Fruit fly (Drosophila melanogaster) whole organism, embryonic: Measurements from ENCODE around the gene Eip63F-1.

Experiments
- Abd-B ChIP-seq: fragments of 200-800 bp; sonication (Bioruptor generic); optimal IDR thresholded peaks from 2 replicates; lab custom pipeline; 2018; ENCODE audit warnings: missing biosample characterization, mild to moderate bottlenecking, missing genetic modification characterization, moderate library complexity
- Bdp1 ChIP-seq: fragments of 200-800 bp; sonication (Bioruptor generic); optimal IDR thresholded peaks from 3 replicates; lab custom pipeline; 2016; ENCODE audit warnings: missing biosample characterization, missing genetic modification characterization
- CG10209 ChIP-seq: fragments of 200-800 bp; sonication (Bioruptor generic); optimal IDR thresholded peaks from 3 replicates; lab custom pipeline; 2017; ENCODE audit warnings: missing biosample characterization, mild to moderate bottlenecking, missing genetic modification characterization, missing genetic modification reagents
- CG10267 ChIP-seq: fragments of 200-800 bp; sonication (Bioruptor generic); optimal IDR thresholded peaks from 2 replicates; lab custom pipeline; 2018; ENCODE audit warnings: missing biosample characterization, mild to moderate bottlenecking, missing genetic modification characterization, moderate library complexity
- CG10565 ChIP-seq: fragments of 200-800 bp; sonication (Bioruptor generic); optimal IDR thresholded peaks from 3 replicates; lab custom pipeline; 2016; ENCODE audit warnings: missing biosample characterization, mild to moderate bottlenecking, missing genetic modification characterization
- CG11504 ChIP-seq: fragments of 200-800 bp; sonication (Bioruptor generic); optimal IDR thresholded peaks from 3 replicates; lab custom pipeline; 2019; ENCODE audit warnings: missing biosample characterization, mild to moderate bottlenecking, missing genetic modification characterization, moderate library complexity
- CG14965 ChIP-seq: fragments of 200-800 bp; sonication (Bioruptor generic); optimal IDR thresholded peaks from 2 replicates; lab custom pipeline; 2016; ENCODE audit warnings: missing biosample characterization, missing genetic modification characterization, borderline replicate concordance
- CG1529 ChIP-seq: fragments of 200-800 bp; sonication (Bioruptor generic); optimal IDR thresholded peaks from 3 replicates; lab custom pipeline; 2018; ENCODE audit warnings: missing biosample characterization, missing genetic modification characterization
- CG15696 ChIP-seq: fragments of 200-800 bp; sonication (Bioruptor generic); optimal IDR thresholded peaks from 2 replicates; lab custom pipeline; 2019; ENCODE audit warnings: missing biosample characterization, mild to moderate bottlenecking, missing genetic modification characterization, moderate library complexity
- CG16863 ChIP-seq: fragments of 200-800 bp; sonication (Bioruptor generic); optimal IDR thresholded peaks from 3 replicates; lab custom pipeline; 2016; ENCODE audit warnings: missing biosample characterization, missing genetic modification characterization
- CG17385 ChIP-seq: fragments of 200-800 bp; sonication (Bioruptor generic); optimal IDR thresholded peaks from 3 replicates; lab custom pipeline; 2018; ENCODE audit warnings: missing biosample characterization, mild to moderate bottlenecking, missing genetic modification characterization
- CG2120 ChIP-seq: fragments of 200-800 bp; sonication (Bioruptor generic); optimal IDR thresholded peaks from 3 replicates; lab custom pipeline; 2016; ENCODE audit warnings: missing biosample characterization, missing genetic modification characterization
- CG2129 ChIP-seq: fragments of 200-800 bp; sonication (Bioruptor generic); IDR thresholded peaks from 2 replicates; pipeline ENCODE4 v1.3.6; 2022; ENCODE audit warnings: missing biosample characterization, missing genetic modification characterization; ENCODE audit not compliant: partially characterized antibody
- CG2875 ChIP-seq: fragments of 200-800 bp; sonication (Bioruptor generic); optimal IDR thresholded peaks from 2 replicates; lab custom pipeline; 2017; ENCODE audit warnings: missing biosample characterization, mild to moderate bottlenecking, missing genetic modification characterization, missing genetic modification reagents
- CG30403 ChIP-seq: fragments of 200-800 bp; sonication (Bioruptor generic); optimal IDR thresholded peaks from 3 replicates; lab custom pipeline; 2016; ENCODE audit warnings: missing biosample characterization, missing genetic modification characterization
- CG31441 ChIP-seq: fragments of 200-800 bp; sonication (Bioruptor generic); IDR thresholded peaks from 2 replicates; pipeline ENCODE4 v1.3.6; 2022; ENCODE audit warnings: missing biosample characterization, missing genetic modification characterization
- CG3407 ChIP-seq: fragments of 200-800 bp; sonication (Bioruptor generic); optimal IDR thresholded peaks from 2 replicates; lab custom pipeline; 2018; ENCODE audit warnings: missing biosample characterization, mild to moderate bottlenecking, missing genetic modification characterization
- CG34422 ChIP-seq: fragments of 200-800 bp; sonication (Bioruptor generic); IDR thresholded peaks from 3 replicates; pipeline ENCODE4 v1.3.6; 2022; ENCODE audit warnings: missing biosample characterization, missing genetic modification characterization
- CG4282 ChIP-seq: fragments of 200-800 bp; sonication (Bioruptor generic); optimal IDR thresholded peaks from 2 replicates; lab custom pipeline; 2016; ENCODE audit warnings: missing biosample characterization, missing genetic modification characterization
- CG4707 ChIP-seq: fragments of 200-800 bp; sonication (Bioruptor generic); optimal IDR thresholded peaks from 2 replicates; lab custom pipeline; 2018; ENCODE audit warnings: missing biosample characterization, mild to moderate bottlenecking, missing genetic modification characterization, moderate library complexity
- CG5180 ChIP-seq: fragments of 200-800 bp; sonication (Bioruptor generic); optimal IDR thresholded peaks from 3 replicates; lab custom pipeline; 2017; ENCODE audit warnings: missing biosample characterization, missing genetic modification characterization, mild to moderate bottlenecking, moderate library complexity, missing genetic modification reagents
- CG6254 ChIP-seq: fragments of 200-800 bp; sonication (Bioruptor generic); optimal IDR thresholded peaks from 3 replicates; lab custom pipeline; 2017; ENCODE audit warnings: mild to moderate bottlenecking, missing biosample characterization, missing genetic modification reagents, missing genetic modification characterization
- CG6791 ChIP-seq: fragments of 200-800 bp; sonication (Bioruptor generic); IDR thresholded peaks from 3 replicates; pipeline ENCODE4 v1.3.6; 2022; ENCODE audit warnings: missing biosample characterization, missing genetic modification characterization; ENCODE audit not compliant: partially characterized antibody
- CG8359 ChIP-seq: fragments of 200-800 bp; sonication (Bioruptor generic); optimal IDR thresholded peaks from 2 replicates; lab custom pipeline; 2017; ENCODE audit warnings: missing biosample characterization, mild to moderate bottlenecking, missing genetic modification characterization, borderline replicate concordance
- CG9797 ChIP-seq: fragments of 200-800 bp; sonication (Bioruptor generic); optimal IDR thresholded peaks from 3 replicates; lab custom pipeline; 2018; ENCODE audit warnings: missing biosample characterization, mild to moderate bottlenecking, missing genetic modification characterization
- Chrac-16 ChIP-seq: fragments of 200-800 bp; sonication (Bioruptor generic); optimal IDR thresholded peaks from 3 replicates; lab custom pipeline; 2016; ENCODE audit warnings: missing biosample characterization, missing genetic modification characterization
- CoRest ChIP-seq: fragments of 200-800 bp; sonication (Bioruptor generic); optimal IDR thresholded peaks from 3 replicates; lab custom pipeline; 2018; ENCODE audit warnings: missing biosample characterization, mild to moderate bottlenecking, missing genetic modification characterization, moderate library complexity
- D19A ChIP-seq: fragments of 200-800 bp; optimal IDR thresholded peaks from 3 replicates; lab custom pipeline; 2019; ENCODE audit warnings: missing biosample characterization, mild to moderate bottlenecking, missing genetic modification characterization, moderate library complexity
- HHEX ChIP-seq: fragments of 200-800 bp; sonication (Bioruptor generic); optimal IDR thresholded peaks from 3 replicates; lab custom pipeline; 2017; ENCODE audit warnings: missing biosample characterization, mild to moderate bottlenecking, missing genetic modification characterization, missing genetic modification reagents
- Lhr ChIP-seq: fragments of 200-800 bp; sonication (Bioruptor generic); optimal IDR thresholded peaks from 3 replicates; lab custom pipeline; 2017; ENCODE audit warnings: mild to moderate bottlenecking, missing biosample characterization, missing genetic modification reagents, missing genetic modification characterization
- NC2β ChIP-seq: fragments of 200-800 bp; sonication (Bioruptor generic); optimal IDR thresholded peaks from 2 replicates; lab custom pipeline; 2016; ENCODE audit warnings: missing biosample characterization, missing genetic modification characterization
- Oli ChIP-seq: fragments of 200-800 bp; sonication (Bioruptor generic); optimal IDR thresholded peaks from 2 replicates; lab custom pipeline; 2018; ENCODE audit warnings: missing biosample characterization, mild to moderate bottlenecking, missing genetic modification characterization, moderate library complexity
- Ssrp ChIP-seq: fragments of 200-800 bp; sonication (Bioruptor generic); optimal IDR thresholded peaks from 2 replicates; lab custom pipeline; 2018; ENCODE audit warnings: missing biosample characterization, mild to moderate bottlenecking, missing genetic modification characterization, moderate library complexity
- Usf ChIP-seq: fragments of 200-800 bp; sonication (Bioruptor generic); optimal IDR thresholded peaks from 2 replicates; lab custom pipeline; 2017; ENCODE audit warnings: missing genotype, missing biosample characterization, missing genetic modification characterization
- Xbp1 ChIP-seq: fragments of 200-800 bp; sonication (Bioruptor generic); optimal IDR thresholded peaks from 3 replicates; lab custom pipeline; 2016; ENCODE audit warnings: missing biosample characterization, mild to moderate bottlenecking, missing genetic modification characterization
- abd-A ChIP-seq: fragments of 200-800 bp; sonication (Bioruptor generic); optimal IDR thresholded peaks from 3 replicates; lab custom pipeline; 2019; ENCODE audit warnings: missing biosample characterization, mild to moderate bottlenecking, missing genetic modification characterization, moderate library complexity
- al ChIP-seq: fragments of 200-800 bp; sonication (Bioruptor generic); IDR thresholded peaks from 2 replicates; pipeline ENCODE4 v1.3.6; 2022; ENCODE audit warnings: missing biosample characterization, missing genetic modification characterization
- ci ChIP-seq: fragments of 200-800 bp; sonication (Bioruptor generic); IDR thresholded peaks from 3 replicates; pipeline ENCODE4 v1.3.6; 2022; ENCODE audit warnings: missing biosample characterization, missing genetic modification characterization
- dpn ChIP-seq, 2 experiments: fragments of 200-800 bp; sonication (Bioruptor generic); optimal IDR thresholded peaks; 3 replicates each; lab custom pipeline; 2016; ENCODE audit warnings: missing biosample characterization in 2 of 2, missing genetic modification characterization in 2 of 2
- en ChIP-seq: fragments of 200-800 bp; sonication (Bioruptor generic); optimal IDR thresholded peaks from 2 replicates; lab custom pipeline; 2016; ENCODE audit warnings: missing biosample characterization, missing genetic modification characterization
- gcm ChIP-seq: fragments of 200-800 bp; sonication (Bioruptor generic); optimal IDR thresholded peaks from 2 replicates; lab custom pipeline; 2019; ENCODE audit warnings: missing biosample characterization, mild to moderate bottlenecking, missing genetic modification characterization, moderate library complexity
- grau ChIP-seq: fragments of 200-800 bp; optimal IDR thresholded peaks from 3 replicates; lab custom pipeline; 2019; ENCODE audit warnings: missing biosample characterization, mild to moderate bottlenecking, missing genetic modification characterization, moderate library complexity
- gsb-n ChIP-seq: fragments of 200-800 bp; sonication (Bioruptor generic); optimal IDR thresholded peaks from 3 replicates; lab custom pipeline; 2018; ENCODE audit warnings: missing biosample characterization, mild to moderate bottlenecking, missing genetic modification characterization
- peb ChIP-seq: fragments of 200-800 bp; sonication (Bioruptor generic); IDR thresholded peaks from 2 replicates; pipeline ENCODE4 v1.3.6; 2022; ENCODE audit warnings: missing biosample characterization, missing genetic modification characterization
- row ChIP-seq: fragments of 200-800 bp; sonication (Bioruptor generic); IDR thresholded peaks from 3 replicates; pipeline ENCODE4 v1.3.6; 2022; ENCODE audit warnings: missing biosample characterization, missing genetic modification characterization
- salm ChIP-seq: fragments of 200-800 bp; sonication (Bioruptor generic); optimal IDR thresholded peaks from 2 replicates; lab custom pipeline; 2018; ENCODE audit warnings: missing biosample characterization, mild to moderate bottlenecking, missing genetic modification characterization
- scrt ChIP-seq: fragments of 200-800 bp; sonication (Bioruptor generic); optimal IDR thresholded peaks from 2 replicates; lab custom pipeline; 2018; ENCODE audit warnings: missing biosample characterization, mild to moderate bottlenecking, missing genetic modification characterization, moderate library complexity
- stc ChIP-seq: fragments of 200-800 bp; sonication (Bioruptor generic); IDR thresholded peaks from 2 replicates; pipeline ENCODE4 v1.3.6; 2022; ENCODE audit warnings: missing biosample characterization, missing genetic modification characterization
- trem ChIP-seq: fragments of 200-800 bp; optimal IDR thresholded peaks from 3 replicates; lab custom pipeline; 2019; ENCODE audit warnings: missing biosample characterization, mild to moderate bottlenecking, missing genetic modification characterization, moderate library complexity
- zfh2 ChIP-seq: fragments of 200-800 bp; sonication (Bioruptor generic); optimal IDR thresholded peaks from 2 replicates; lab custom pipeline; 2016; ENCODE audit warnings: missing biosample characterization, missing genetic modification characterization

The Eip63F-1 gene

dm6 chr3L:3875004-3875403 lies 60.4 kb downstream of the Eip63F-1 start (continued):
- TF ChIP-seq Chrac-16 (GFP tag; lab: Kevin White, UChicago) (peak; percentile 55), D19A (peak; percentile 26), stc (GFP tag; lab: Robert Waterston, UW) (peak; percentile 31; the same call in 1 of the 2 replicates), NC2β (GFP tag; lab: Kevin White, UChicago) (peak; percentile 36), CG10209 (GFP tag; lab: Kevin White, UChicago) (peak; percentile 25), CG2120 (GFP tag; lab: Kevin White, UChicago) (no peak), ci (GFP tag; lab: Robert Waterston, UW) (0 out of 3 replicates have a peak, but pooled peaks have one; percentile 51), CG2875 (GFP tag; lab: Kevin White, UChicago) (no peak), CG10565 (GFP tag; lab: Kevin White, UChicago) (no peak), CG34422 (GFP tag; lab: Robert Waterston, UW) (no peak), trem (peak; percentile 28), Oli (tag; lab: Kevin White, UChicago) (peak; percentile 57), CG9797 (no peak), CG1529 (GFP tag; lab: Kevin White, UChicago) (peak; percentile 19), CG2129 (GFP tag; lab: Robert Waterston, UW) (no peak), CG5180 (GFP tag; lab: Kevin White, UChicago) (no peak), dpn (GFP tag; optimal IDR thresholded peaks at IDR 0.05; lab: Kevin White, UChicago) (peak in 1 of 2 experiments; percentile 22), CG3407 (GFP tag; lab: Kevin White, UChicago) (peak; percentile 44), gsb-n (tag; lab: Kevin White, UChicago) (peak; percentile 61), CG15696 (tag; lab: Kevin White, UChicago) (peak; percentile 53), Bdp1 (peak; percentile 6), en (peak; percentile 21), Lhr (GFP tag; lab: Kevin White, UChicago) (peak; percentile 3), zfh2 (no peak), CG11504 (tag; lab: Kevin White, UChicago) (peak; percentile 38), salm (no peak), HHEX (GFP tag; lab: Kevin White, UChicago) (no peak), CG6791 (GFP tag; lab: Robert Waterston, UW) (no peak), al (GFP tag; lab: Robert Waterston, UW) (no peak), abd-A (tag; lab: Kevin White, UChicago) (no peak), CG4707 (GFP tag; lab: Kevin White, UChicago) (no peak), CG31441 (GFP tag; lab: Robert Waterston, UW) (peak; percentile 61), Xbp1 (GFP tag; lab: Kevin White, UChicago) (peak; percentile 50), CG17385 (GFP tag; lab: Kevin White, UChicago) (no peak), scrt (GFP tag; lab: Kevin White, UChicago) (no peak), peb (GFP tag; lab: Robert Waterston, UW) (no peak), CG16863 (peak; percentile 38), CG6254 (GFP tag; lab: Kevin White, UChicago) (no peak), Usf (GFP tag; lab: Kevin White, UChicago) (peak; percentile 21), CG8359 (GFP tag; lab: Kevin White, UChicago) (no peak), gcm (peak; percentile 22), CG14965 (GFP tag; lab: Kevin White, UChicago) (peak; percentile 7), Abd-B (GFP tag; lab: Kevin White, UChicago) (peak; percentile 10), CG4282 (GFP tag; lab: Kevin White, UChicago) (no peak), row (peak; percentile 54; the same call in 2 of the 3 replicates), CoRest (tag; lab: Kevin White, UChicago) (peak; percentile 35), grau (tag; lab: Kevin White, UChicago) (peak; percentile 53), Ssrp (tag; lab: Kevin White, UChicago) (peak; percentile 60), CG30403 (GFP tag; lab: Kevin White, UChicago) (peak; percentile 19), CG10267 (tag; lab: Kevin White, UChicago) (peak; percentile 39)
